Worm (Caenorhabditis elegans): ENCODE data around the gene C01B9.1.

C01B9.1 gene

DNA sequence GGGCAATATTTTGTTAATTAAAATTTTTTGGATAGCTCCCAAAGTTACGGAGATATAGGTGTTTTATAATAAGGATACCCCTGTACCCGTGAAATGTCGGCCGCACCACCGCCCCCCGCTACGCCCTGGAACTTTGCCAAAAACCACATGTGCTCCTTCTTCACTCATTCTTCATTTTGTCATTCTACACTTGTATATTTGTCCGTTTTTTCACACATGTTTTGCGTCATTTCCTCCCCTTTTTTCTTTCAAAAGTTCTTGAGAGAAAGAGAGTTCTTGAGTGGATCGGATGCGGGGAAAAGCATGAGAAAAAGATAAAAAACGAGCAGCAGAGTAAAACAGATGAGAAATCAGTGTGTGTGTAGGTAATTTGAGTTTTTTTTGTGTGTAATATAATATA is 17.4 kb downstream of the C01B9.1 start:
- TF ChIP-seq nhr-28 (tag; optimal IDR thresholded peaks at IDR 0.05), result no peak
- TF ChIP-seq nhr-11 (tag; optimal IDR thresholded peaks at IDR 0.05), result no peak
- no peak for TF ChIP-seq nhr-77 (tag; optimal IDR thresholded peaks at IDR 0.05)
- no peak for TF ChIP-seq fos-1 (tag; optimal IDR thresholded peaks at IDR 0.05)
- no peak for TF ChIP-seq lsy-12 (tag; optimal IDR thresholded peaks at IDR 0.05)
- no peak for TF ChIP-seq hmg-11 (tag; optimal IDR thresholded peaks at IDR 0.05)
- no peak for TF ChIP-seq skn-1 (tag; optimal IDR thresholded peaks at IDR 0.05)
- no peak for TF ChIP-seq ceh-82 (tag; optimal IDR thresholded peaks at IDR 0.05)
- no peak for TF ChIP-seq mml-1 (tag; optimal IDR thresholded peaks at IDR 0.05)
- no peak for TF ChIP-seq eor-1 (tag; optimal IDR thresholded peaks at IDR 0.05)
- peak; percentile 15 for TF ChIP-seq fkh-10 (GFP tag; optimal IDR thresholded peaks at IDR 0.05)
- TF ChIP-seq snpc-4 (tag; optimal IDR thresholded peaks at IDR 0.05), result peak; percentile 13
- TF ChIP-seq jun-1 (tag; optimal IDR thresholded peaks at IDR 0.05), result no peak
- TF ChIP-seq R02D3.7 (tag; optimal IDR thresholded peaks at IDR 0.05), result no peak

DNA sequence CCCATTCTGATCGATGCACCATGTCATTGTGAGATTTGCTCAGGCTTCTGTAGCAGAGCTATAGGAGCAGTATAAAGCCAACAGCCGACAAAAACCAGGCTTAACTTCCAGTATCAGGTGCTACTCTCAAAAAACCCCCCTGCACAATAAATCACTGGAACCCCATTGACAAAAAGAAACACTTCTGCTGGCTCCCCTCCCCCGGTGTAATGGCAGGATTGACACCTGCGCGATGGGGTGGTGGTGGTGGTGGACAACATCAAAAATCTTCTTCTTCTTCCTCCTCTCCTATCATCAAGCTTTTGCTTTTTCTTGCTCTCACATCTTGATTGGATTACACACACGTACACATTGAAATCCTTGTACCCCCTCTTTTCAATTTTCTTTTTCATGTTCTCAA is 18.3 kb downstream of the C01B9.1 start:
- TF ChIP-seq zag-1 (tag; optimal IDR thresholded peaks at IDR 0.05), result no peak
- TF ChIP-seq snpc-4 (tag; optimal IDR thresholded peaks at IDR 0.05), result no peak
- TF ChIP-seq lin-39 (tag; optimal IDR thresholded peaks at IDR 0.05), result peak; percentile 12
- TF ChIP-seq egl-5 (tag; optimal IDR thresholded peaks at IDR 0.05), result peak; percentile 22
- no peak for TF ChIP-seq mdl-1 (tag; optimal IDR thresholded peaks at IDR 0.05)
- TF ChIP-seq ama-1 (optimal IDR thresholded peaks at IDR 0.05), result no peak
- TF ChIP-seq lsy-12 (tag; optimal IDR thresholded peaks at IDR 0.05), result no peak
- TF ChIP-seq nhr-11 (tag; optimal IDR thresholded peaks at IDR 0.05), result no peak
- TF ChIP-seq unc-39 (tag; optimal IDR thresholded peaks at IDR 0.05), result no peak
- TF ChIP-seq jun-1 (tag; optimal IDR thresholded peaks at IDR 0.05), result no peak
- TF ChIP-seq nhr-76 (tag; optimal IDR thresholded peaks at IDR 0.05), result no peak
- TF ChIP-seq eor-1 (tag; optimal IDR thresholded peaks at IDR 0.05), result no peak
- TF ChIP-seq nhr-237 (tag; optimal IDR thresholded peaks at IDR 0.05), result no peak
- no peak for TF ChIP-seq egl-27 (tag; optimal IDR thresholded peaks at IDR 0.05)
- no peak for TF ChIP-seq mml-1 (tag; optimal IDR thresholded peaks at IDR 0.05)

- TF ChIP-seq snpc-4 (tag; optimal IDR thresholded peaks at IDR 0.05) (no peak), jun-1 (tag; optimal IDR thresholded peaks at IDR 0.05) (no peak), unc-62 (GFP tag; optimal IDR thresholded peaks at IDR 0.05) (no peak), ztf-4 (tag; optimal IDR thresholded peaks at IDR 0.05) (no peak), ZK546.5 (tag; optimal IDR thresholded peaks at IDR 0.05) (no peak), sea-2 (GFP tag; optimal IDR thresholded peaks at IDR 0.05) (no peak), nhr-76 (tag; optimal IDR thresholded peaks at IDR 0.05) (no peak), nhr-28 (tag; optimal IDR thresholded peaks at IDR 0.05) (no peak), fos-1 (tag; optimal IDR thresholded peaks at IDR 0.05) (no peak), egl-5 (tag; optimal IDR thresholded peaks at IDR 0.05) (no peak), tbx-2 (tag; optimal IDR thresholded peaks at IDR 0.05) (no peak)
Measured at ce11 chrII:13791570-13792279, 20.4 kb downstream of the C01B9.1 start, which contains the start of gene ZK131.11. Gene ZK131.11, plus strand, starts transcription at chrII:13792229.

DNA sequence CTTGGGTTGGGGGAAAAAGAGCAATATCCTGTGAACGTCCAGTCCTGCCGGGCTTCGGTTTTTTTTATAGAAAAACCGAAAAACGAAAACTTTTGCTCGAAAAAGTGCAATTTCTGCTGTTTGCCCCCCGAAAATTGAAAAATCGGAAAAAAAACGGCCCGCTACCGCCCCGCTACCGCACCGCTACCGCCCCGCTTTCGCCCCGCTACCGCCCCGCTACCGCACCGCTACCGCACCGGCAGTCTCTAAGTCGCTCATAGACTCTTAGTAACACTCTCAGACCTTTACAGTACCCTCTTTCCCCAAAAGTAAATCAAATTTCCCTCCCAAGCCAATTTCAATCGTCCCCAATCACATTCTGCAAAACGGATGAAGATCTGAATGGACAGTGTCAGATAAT is 23.8 kb downstream of the C01B9.1 start:
- TF ChIP-seq nhr-237 (tag; optimal IDR thresholded peaks at IDR 0.05) (no peak), nhr-11 (tag; optimal IDR thresholded peaks at IDR 0.05) (no peak), lsy-12 (tag; optimal IDR thresholded peaks at IDR 0.05) (no peak), tbx-2 (tag; optimal IDR thresholded peaks at IDR 0.05) (no peak), unc-39 (tag; optimal IDR thresholded peaks at IDR 0.05) (no peak), pha-4 (tag; optimal IDR thresholded peaks at IDR 0.05) (no peak), mml-1 (tag; optimal IDR thresholded peaks at IDR 0.05) (no peak), sea-2 (GFP tag; optimal IDR thresholded peaks at IDR 0.05) (no peak), nhr-77 (tag; optimal IDR thresholded peaks at IDR 0.05) (no peak), fkh-2 (tag; optimal IDR thresholded peaks at IDR 0.05) (no peak), ceh-82 (tag; optimal IDR thresholded peaks at IDR 0.05) (no peak), nhr-76 (tag; optimal IDR thresholded peaks at IDR 0.05) (no peak)

- TF ChIP-seq jun-1 (tag; optimal IDR thresholded peaks at IDR 0.05), result no peak
- TF ChIP-seq lin-39 (tag; optimal IDR thresholded peaks at IDR 0.05), result no peak
- TF ChIP-seq nhr-237 (tag; optimal IDR thresholded peaks at IDR 0.05), result no peak
- TF ChIP-seq pha-4 (tag; optimal IDR thresholded peaks at IDR 0.05), result no peak
- TF ChIP-seq R02D3.7 (tag; optimal IDR thresholded peaks at IDR 0.05), result no peak
- no peak for TF ChIP-seq daf-12 (tag; optimal IDR thresholded peaks at IDR 0.05)
- TF ChIP-seq nfya-1 (tag; optimal IDR thresholded peaks at IDR 0.05; ENCODE audit: insufficient read depth), result no peak
- no peak for TF ChIP-seq nhr-25 (tag; optimal IDR thresholded peaks at IDR 0.05)
- no peak for TF ChIP-seq ZK546.5 (tag; optimal IDR thresholded peaks at IDR 0.05)
- no peak for TF ChIP-seq pqm-1 (tag; optimal IDR thresholded peaks at IDR 0.05)
- no peak for TF ChIP-seq fkh-10 (GFP tag; optimal IDR thresholded peaks at IDR 0.05)
- TF ChIP-seq fos-1 (tag; optimal IDR thresholded peaks at IDR 0.05), result no peak
- no peak for TF ChIP-seq egl-5 (tag; optimal IDR thresholded peaks at IDR 0.05)
- TF ChIP-seq zag-1 (tag; optimal IDR thresholded peaks at IDR 0.05), result no peak
- no peak for TF ChIP-seq ceh-28 (tag; optimal IDR thresholded peaks at IDR 0.05)
- TF ChIP-seq tbx-2 (tag; optimal IDR thresholded peaks at IDR 0.05), result no peak
- TF ChIP-seq nhr-43 (tag; optimal IDR thresholded peaks at IDR 0.05; ENCODE audit: poor library complexity, severe bottlenecking), result no peak
- no peak for TF ChIP-seq ceh-82 (tag; optimal IDR thresholded peaks at IDR 0.05)
- no peak for TF ChIP-seq sea-2 (GFP tag; optimal IDR thresholded peaks at IDR 0.05)
Measured at ce11 chrII:13796312-13796711, 24.9 kb downstream of the C01B9.1 start.
